Worm (Caenorhabditis elegans) whole organism, L2 larva: ENCODE results near the gene ints-13.

ENCODE experiments used
- C34F6.9 ChIP-seq: fragments of 150-350 bp; optimal IDR thresholded peaks from 2 replicates; lab custom pipeline; 2014; ENCODE audit warnings: missing biosample characterization, missing genetic modification characterization
- F13H6.1 ChIP-seq: sonication (generic microtip); optimal IDR thresholded peaks from 2 replicates; lab custom pipeline; 2016; ENCODE audit warnings: missing genetic modification characterization, missing compliant biosample characterization
- R02D3.7 ChIP-seq: fragments of 150-350 bp; optimal IDR thresholded peaks from 2 replicates; lab custom pipeline; 2014; ENCODE audit warnings: missing biosample characterization, missing genetic modification characterization
- ZK546.5 ChIP-seq: sonication (generic microtip); optimal IDR thresholded peaks from 2 replicates; lab custom pipeline; 2017; ENCODE audit warnings: missing biosample characterization, missing genetic modification characterization
- alr-1 ChIP-seq: fragments of 150-350 bp; optimal IDR thresholded peaks from 2 replicates; lab custom pipeline; 2014; ENCODE audit warnings: missing biosample characterization, missing genetic modification characterization
- ama-1 ChIP-seq: fragments of 150-350 bp; optimal IDR thresholded peaks from 2 replicates; lab custom pipeline; 2018; ENCODE audit warnings: inconsistent platforms
- blmp-1 ChIP-seq: sonication (generic microtip); optimal IDR thresholded peaks from 2 replicates; lab custom pipeline; 2017; ENCODE audit warnings: missing genetic modification characterization, mild to moderate bottlenecking, missing compliant biosample characterization, antibody characterized with exemption, moderate library complexity; ENCODE audit not compliant: insufficient read depth
- crh-2 ChIP-seq: sonication (generic microtip); optimal IDR thresholded peaks from 2 replicates; lab custom pipeline; 2017; ENCODE audit warnings: missing biosample characterization, missing genetic modification characterization
- dmd-4 ChIP-seq: sonication (generic microtip); optimal IDR thresholded peaks from 2 replicates; lab custom pipeline; 2017; ENCODE audit warnings: missing biosample characterization, missing genetic modification characterization
- egl-27 ChIP-seq: sonication (generic microtip); optimal IDR thresholded peaks from 3 replicates; lab custom pipeline; 2017; ENCODE audit warnings: missing biosample characterization, missing genetic modification reagents, missing genetic modification characterization
- elt-1 ChIP-seq: fragments of 150-350 bp; optimal IDR thresholded peaks from 2 replicates; lab custom pipeline; 2014; ENCODE audit warnings: missing biosample characterization, missing genetic modification characterization
- elt-3 ChIP-seq: sonication (generic microtip); optimal IDR thresholded peaks from 2 replicates; lab custom pipeline; 2017; ENCODE audit warnings: missing biosample characterization, missing genetic modification characterization
- fos-1 ChIP-seq: fragments of 150-350 bp; optimal IDR thresholded peaks from 2 replicates; lab custom pipeline; 2014; ENCODE audit warnings: missing biosample characterization, missing genetic modification characterization
- gmeb-1 ChIP-seq: fragments of 150-350 bp; optimal IDR thresholded peaks from 2 replicates; lab custom pipeline; 2014; ENCODE audit warnings: missing biosample characterization, missing genetic modification characterization
- lin-11 ChIP-seq: fragments of 150-350 bp; sonication (generic microtip); optimal IDR thresholded peaks from 2 replicates; lab custom pipeline; 2014; ENCODE audit warnings: missing biosample characterization, missing genetic modification characterization, inconsistent platforms, mixed read lengths
- lin-13 ChIP-seq: fragments of 150-350 bp; optimal IDR thresholded peaks from 2 replicates; lab custom pipeline; 2014; ENCODE audit warnings: missing biosample characterization, missing genetic modification reagents, missing genetic modification characterization
- lsy-2 ChIP-seq, 2 experiments: fragments of 150-350 bp in 1 of 2; sonication (generic microtip) in 1 of 2; optimal IDR thresholded peaks; 2 replicates each; lab custom pipeline; 2014 to 2017; ENCODE audit warnings: missing biosample characterization in 2 of 2, missing genetic modification characterization in 2 of 2
- mbf-1 ChIP-seq: sonication (generic microtip); optimal IDR thresholded peaks from 2 replicates; lab custom pipeline; 2017; ENCODE audit warnings: missing biosample characterization, missing genetic modification characterization
- mdl-1 ChIP-seq, 2 experiments: fragments of 150-350 bp in 1 of 2; sonication (generic microtip) in 1 of 2; optimal IDR thresholded peaks; 2 replicates each; lab custom pipeline; 2017; ENCODE audit warnings: missing biosample characterization in 2 of 2, missing genetic modification characterization in 2 of 2
- nhr-10 ChIP-seq: sonication (generic microtip); optimal IDR thresholded peaks from 2 replicates; lab custom pipeline; 2017; ENCODE audit warnings: missing biosample characterization, missing genetic modification characterization
- nhr-11 ChIP-seq: fragments of 150-350 bp; optimal IDR thresholded peaks from 2 replicates; lab custom pipeline; 2014; ENCODE audit warnings: missing biosample characterization, missing genetic modification characterization
- nhr-129 ChIP-seq: fragments of 150-350 bp; optimal IDR thresholded peaks from 2 replicates; lab custom pipeline; 2014; ENCODE audit warnings: missing biosample characterization, missing genetic modification characterization
- nhr-21 ChIP-seq: fragments of 150-350 bp; optimal IDR thresholded peaks from 2 replicates; lab custom pipeline; 2014; ENCODE audit warnings: missing biosample characterization, missing genetic modification characterization
- nhr-23 ChIP-seq: fragments of 150-350 bp; optimal IDR thresholded peaks from 2 replicates; lab custom pipeline; 2014; ENCODE audit warnings: missing biosample characterization, missing genetic modification reagents, missing genetic modification characterization
- nhr-237 ChIP-seq: fragments of 150-350 bp; optimal IDR thresholded peaks from 2 replicates; lab custom pipeline; 2014; ENCODE audit warnings: missing biosample characterization, missing genetic modification characterization
- nhr-25 ChIP-seq: fragments of 150-350 bp; sonication (generic microtip); optimal IDR thresholded peaks from 3 replicates; lab custom pipeline; 2014; ENCODE audit warnings: missing biosample characterization, missing genetic modification characterization
- nhr-6 ChIP-seq: fragments of 150-350 bp; optimal IDR thresholded peaks from 2 replicates; lab custom pipeline; 2014; ENCODE audit warnings: missing biosample characterization, missing genetic modification characterization
- nhr-77 ChIP-seq: fragments of 150-350 bp; optimal IDR thresholded peaks from 2 replicates; lab custom pipeline; 2014; ENCODE audit warnings: missing biosample characterization, missing genetic modification characterization
- peb-1 ChIP-seq: fragments of 150-350 bp; optimal IDR thresholded peaks from 2 replicates; lab custom pipeline; 2014; ENCODE audit warnings: missing biosample characterization, missing genetic modification characterization
- skn-1 ChIP-seq: sonication (generic microtip); optimal IDR thresholded peaks from 2 replicates; lab custom pipeline; 2017; ENCODE audit warnings: missing biosample characterization, missing genetic modification characterization
- sma-3 ChIP-seq: sonication (generic microtip); optimal IDR thresholded peaks from 2 replicates; lab custom pipeline; 2016; ENCODE audit warnings: missing genetic modification reagents, missing genetic modification characterization, missing compliant biosample characterization
- unc-39 ChIP-seq: fragments of 150-350 bp; optimal IDR thresholded peaks from 2 replicates; lab custom pipeline; 2014; ENCODE audit warnings: missing biosample characterization, missing genetic modification characterization
- unc-55 ChIP-seq: fragments of 150-350 bp; sonication (generic microtip); optimal IDR thresholded peaks from 3 replicates; lab custom pipeline; 2014; ENCODE audit warnings: missing biosample characterization, missing genetic modification reagents, missing genetic modification characterization
- unc-62 ChIP-seq: fragments of 150-350 bp; optimal IDR thresholded peaks from 2 replicates; lab custom pipeline; 2014; ENCODE audit warnings: missing biosample characterization, missing genetic modification reagents, missing genetic modification characterization
- zag-1 ChIP-seq: fragments of 150-350 bp; optimal IDR thresholded peaks from 2 replicates; lab custom pipeline; 2014; ENCODE audit warnings: missing biosample characterization, missing genetic modification characterization
- ztf-1 ChIP-seq: fragments of 200-800 bp; sonication (Bioruptor generic); conservative IDR thresholded peaks from 2 replicates; pipeline ENCODE4 v1.3.6; 2022; ENCODE audit warnings: missing genetic modification characterization, missing compliant biosample characterization
- ztf-11 ChIP-seq: sonication (generic microtip); optimal IDR thresholded peaks from 2 replicates; lab custom pipeline; 2017; ENCODE audit warnings: missing biosample characterization, missing genetic modification characterization

The ints-13 gene

DNA sequence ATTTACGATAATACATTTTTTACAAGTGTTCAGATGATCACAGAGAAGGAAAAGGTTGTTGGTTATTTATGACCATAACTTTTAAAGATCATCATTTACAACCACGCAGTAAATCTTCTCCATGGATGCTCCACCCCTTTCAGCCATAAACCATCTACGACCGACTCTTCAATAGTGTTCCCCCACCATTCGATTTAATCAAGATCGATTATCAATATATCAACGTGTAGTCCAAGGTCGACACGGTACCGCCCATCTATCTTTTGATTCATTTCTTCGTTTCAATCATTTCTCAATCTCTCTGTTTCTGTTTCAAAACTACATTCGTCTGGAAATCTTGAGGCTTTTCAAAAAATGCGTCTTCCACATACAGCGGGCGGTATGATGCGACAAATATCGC is 7.6 kb upstream of the ints-13 start, which contains the start of gene aass-1:
aass-1 (plus strand) TSS at position 301 of the 400 bp plus-strand sequence.
- TF ChIP-seq elt-1, result no peak
- no peak for TF ChIP-seq nhr-6 (tag; lab: Kevin White, UChicago)
- TF ChIP-seq F13H6.1 (tag; lab: Kevin White, UChicago), result no peak
- TF ChIP-seq nhr-10 (tag; lab: Kevin White, UChicago), result no peak
- TF ChIP-seq nhr-129, result no peak
- TF ChIP-seq lsy-2 (tag; optimal IDR thresholded peaks at IDR 0.05; lab: Kevin White, UChicago), result no peak
- TF ChIP-seq ztf-1 (GFP tag; lab: Robert Waterston, UW), result no peak
- no peak for TF ChIP-seq mbf-1 (tag; lab: Kevin White, UChicago)
- no peak for TF ChIP-seq fos-1 (tag; lab: Kevin White, UChicago)
- TF ChIP-seq lin-13 (GFP tag; lab: Kevin White, UChicago), result no peak
- TF ChIP-seq zag-1, result no peak
- TF ChIP-seq skn-1 (tag; lab: Kevin White, UChicago), result no peak
- no peak for TF ChIP-seq unc-62
- TF ChIP-seq ztf-11 (tag; lab: Kevin White, UChicago), result no peak
- no peak for TF ChIP-seq mdl-1 (tag; optimal IDR thresholded peaks at IDR 0.05; lab: Kevin White, UChicago)
- no peak for TF ChIP-seq lin-11 (tag; lab: Kevin White, UChicago)
- TF ChIP-seq elt-3 (tag; lab: Kevin White, UChicago), result no peak
- TF ChIP-seq nhr-25 (tag; lab: Kevin White, UChicago), result no peak
- TF ChIP-seq, all 48 proteins: peak for 0

DNA sequence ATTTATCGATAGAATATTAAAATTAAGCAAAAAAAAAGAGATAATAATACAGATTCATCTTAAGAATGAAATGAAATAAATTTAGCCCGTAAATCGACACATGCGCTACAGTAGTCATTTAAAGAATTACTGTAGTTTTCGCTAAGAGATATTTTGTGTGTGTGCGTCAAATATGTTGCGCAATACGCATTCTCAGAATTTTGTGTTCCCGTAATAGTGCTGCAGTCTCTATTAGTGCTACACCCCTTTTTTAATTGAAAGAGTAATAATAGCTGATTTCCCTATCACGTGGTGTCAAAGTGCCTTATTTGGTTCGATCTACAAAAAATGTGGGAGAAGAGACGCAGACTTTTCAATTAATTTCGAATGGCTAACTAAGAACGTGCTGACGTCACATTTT is 7.0 kb upstream of the ints-13 start:
- TF ChIP-seq elt-3 (tag; lab: Kevin White, UChicago), result no peak

DNA sequence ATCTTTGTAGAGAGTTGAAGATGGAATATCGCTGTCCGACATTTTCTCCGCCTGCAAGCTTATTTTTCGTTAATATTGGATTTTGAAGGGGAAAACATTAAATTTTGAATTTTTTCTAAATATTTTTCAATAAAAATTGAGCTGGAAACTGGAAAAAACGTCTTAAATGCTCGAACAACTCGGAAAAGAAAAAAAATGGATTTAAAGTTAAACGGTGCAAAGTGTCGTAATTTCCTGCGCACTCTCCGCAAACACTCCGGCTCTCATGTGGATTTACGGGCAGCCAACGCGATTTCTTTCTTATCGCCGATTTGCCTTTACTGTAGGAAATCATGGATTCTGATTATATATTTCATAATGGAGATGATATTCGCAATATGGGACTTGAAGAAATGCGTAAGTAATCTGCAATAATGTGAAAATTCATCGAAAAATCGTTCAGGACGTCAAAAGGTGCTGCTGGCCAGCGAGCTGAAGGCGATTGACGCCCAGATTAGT is 3.1 kb upstream of the ints-13 start, which contains the start of the genes fnta-1 and cogc-8:
fnta-1 (minus strand) TSS at position 51 of the 498 bp plus-strand sequence.
cogc-8 (plus strand) TSS at position 195 of the 498 bp plus-strand sequence.
- peak; percentile 81 for TF ChIP-seq R02D3.7 (tag; lab: Kevin White, UChicago)
- peak; percentile 51 for TF ChIP-seq nhr-129
- no peak for TF ChIP-seq ama-1
- peak; percentile 11 for TF ChIP-seq crh-2 (tag; lab: Kevin White, UChicago)
- peak; percentile 76 for TF ChIP-seq unc-55
- peak; percentile 58 for TF ChIP-seq C34F6.9 (tag; lab: Kevin White, UChicago)
- no peak for TF ChIP-seq unc-39 (tag; lab: Kevin White, UChicago)
- no peak for TF ChIP-seq nhr-11 (tag; lab: Kevin White, UChicago)
- peak; percentile 24 for TF ChIP-seq sma-3 (GFP tag; lab: Kevin White, UChicago)
- peak; percentile 21 for TF ChIP-seq lin-13 (GFP tag; lab: Kevin White, UChicago)
- TF ChIP-seq gmeb-1 (tag; lab: Kevin White, UChicago), result peak; percentile 61
- peak in 1 of 2 experiments; percentile 68 for TF ChIP-seq lsy-2 (tag; optimal IDR thresholded peaks at IDR 0.05; lab: Kevin White, UChicago)

DNA sequence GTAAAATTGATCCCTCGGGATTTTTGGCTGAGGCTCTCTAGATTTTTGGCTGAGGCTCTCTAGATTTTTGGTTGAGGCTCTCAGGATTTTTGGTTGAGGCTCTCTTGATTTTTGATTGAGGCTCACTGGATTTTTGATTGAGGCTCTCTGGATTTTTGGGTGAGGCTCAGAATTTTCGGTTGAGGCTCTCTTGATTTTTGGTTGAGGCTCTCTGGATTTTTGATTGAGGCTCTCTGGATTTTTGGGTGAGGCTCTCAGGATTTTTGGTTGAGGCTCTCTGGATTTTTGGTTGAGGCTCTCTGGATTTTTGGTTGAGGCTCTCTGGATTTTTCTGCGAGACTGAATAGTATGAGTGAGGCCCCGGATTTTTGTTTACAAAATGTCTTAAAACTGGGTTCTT is 1.1 kb downstream of the ints-13 start:
- TF ChIP-seq nhr-129 (no peak), nhr-21 (tag; lab: Kevin White, UChicago) (no peak), egl-27 (no peak), nhr-237 (tag; lab: Kevin White, UChicago) (no peak), sma-3 (GFP tag; lab: Kevin White, UChicago) (no peak)

DNA sequence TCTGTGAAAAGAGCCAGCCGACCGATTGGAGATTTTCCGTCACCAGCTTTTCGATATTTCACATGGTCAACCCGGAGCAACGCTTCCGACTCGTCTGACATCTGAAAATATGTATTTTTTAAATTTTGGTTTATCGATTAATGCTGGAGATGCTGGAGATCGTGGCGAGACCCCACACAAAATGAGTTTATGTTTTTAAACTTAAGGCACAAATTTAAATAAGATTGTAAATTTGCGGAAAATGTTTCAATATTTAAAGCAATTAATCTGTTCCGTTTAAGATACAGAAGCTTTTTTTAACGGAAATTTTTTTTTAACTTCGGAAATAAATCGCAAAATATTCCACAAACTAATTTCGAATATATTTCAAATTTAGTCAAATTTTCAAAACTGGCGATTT is 5.6 kb downstream of the ints-13 start, which contains the start of gene gtf-2H1:
gtf-2H1 (minus strand) TSS at position 101 of the 400 bp plus-strand sequence.
- TF ChIP-seq ama-1 (no peak), nhr-237 (tag; lab: Kevin White, UChicago) (no peak), nhr-6 (tag; lab: Kevin White, UChicago) (no peak), nhr-23 (tag; lab: Kevin White, UChicago) (no peak), ZK546.5 (tag; lab: Kevin White, UChicago) (no peak), alr-1 (tag; lab: Kevin White, UChicago) (no peak), dmd-4 (tag; lab: Kevin White, UChicago) (no peak), nhr-77 (tag; lab: Kevin White, UChicago) (no peak), blmp-1 (tag; lab: Kevin White, UChicago) (no peak), peb-1 (tag; lab: Kevin White, UChicago) (no peak)
